Fruit fly (Drosophila melanogaster) whole organism, embryonic: ENCODE data around the gene kairos.

ENCODE experiments used
- Antp ChIP-seq: fragments of 200-800 bp; sonication (Bioruptor generic); optimal IDR thresholded peaks from 3 replicates; lab custom pipeline; 2016; ENCODE audit warnings: missing biosample characterization, missing genetic modification characterization
- Atf-2 ChIP-seq: fragments of 200-800 bp; sonication (Bioruptor generic); optimal IDR thresholded peaks from 2 replicates; lab custom pipeline; 2016; ENCODE audit warnings: missing biosample characterization, missing genetic modification characterization
- Awh ChIP-seq: fragments of 200-800 bp; sonication (Bioruptor generic); IDR thresholded peaks from 2 replicates; pipeline ENCODE4, ENCODE4 v1.3.6; 2022; ENCODE audit warnings: missing biosample characterization, missing genetic modification characterization
- B-H2 ChIP-seq: fragments of 200-800 bp; sonication (Bioruptor generic); optimal IDR thresholded peaks from 2 replicates; lab custom pipeline; 2018; ENCODE audit warnings: missing biosample characterization, mild to moderate bottlenecking, missing genetic modification characterization
- CG10543 ChIP-seq: fragments of 200-800 bp; sonication (Bioruptor generic); optimal IDR thresholded peaks from 3 replicates; lab custom pipeline; 2017; ENCODE audit warnings: missing biosample characterization, mild to moderate bottlenecking, missing genetic modification characterization, moderate library complexity
- CG11093 ChIP-seq: fragments of 200-800 bp; sonication (Bioruptor generic); IDR thresholded peaks from 3 replicates; pipeline ENCODE4 v1.3.6; 2022; ENCODE audit warnings: missing biosample characterization, missing genetic modification characterization
- CG12155 ChIP-seq: fragments of 200-800 bp; sonication (Bioruptor generic); optimal IDR thresholded peaks from 3 replicates; lab custom pipeline; 2016; ENCODE audit warnings: missing biosample characterization, missing genetic modification characterization
- CG12744 ChIP-seq: fragments of 200-800 bp; sonication (Bioruptor generic); optimal IDR thresholded peaks from 2 replicates; lab custom pipeline; 2016; ENCODE audit warnings: missing biosample characterization, missing genetic modification characterization
- CG13296 ChIP-seq: fragments of 200-800 bp; sonication (Bioruptor generic); optimal IDR thresholded peaks from 3 replicates; lab custom pipeline; 2018; ENCODE audit warnings: missing biosample characterization, mild to moderate bottlenecking, missing genetic modification characterization
- CG13424 ChIP-seq: fragments of 200-800 bp; sonication (Bioruptor generic); optimal IDR thresholded peaks from 2 replicates; lab custom pipeline; 2019; ENCODE audit warnings: missing biosample characterization, mild to moderate bottlenecking, missing genetic modification characterization, moderate library complexity
- CG14710 ChIP-seq: fragments of 200-800 bp; sonication (Bioruptor generic); optimal IDR thresholded peaks from 3 replicates; lab custom pipeline; 2019; ENCODE audit warnings: missing biosample characterization, mild to moderate bottlenecking, missing genetic modification characterization, moderate library complexity
- CG15479 ChIP-seq: fragments of 200-800 bp; sonication (Bioruptor generic); optimal IDR thresholded peaks from 3 replicates; lab custom pipeline; 2019; ENCODE audit warnings: missing biosample characterization, mild to moderate bottlenecking, missing genetic modification characterization, moderate library complexity
- CG1647 ChIP-seq: fragments of 200-800 bp; sonication (Bioruptor generic); optimal IDR thresholded peaks from 3 replicates; lab custom pipeline; 2016; ENCODE audit warnings: missing biosample characterization, missing genetic modification characterization
- CG16813 ChIP-seq: fragments of 200-800 bp; sonication (Bioruptor generic); IDR thresholded peaks from 3 replicates; pipeline ENCODE4 v1.3.6; 2022; ENCODE audit warnings: missing biosample characterization, missing genetic modification characterization; ENCODE audit not compliant: partially characterized antibody
- CG32532 ChIP-seq: fragments of 200-800 bp; sonication (Bioruptor generic); IDR thresholded peaks from 2 replicates; pipeline ENCODE4 v1.3.6; 2022; ENCODE audit warnings: missing biosample characterization, missing genetic modification characterization
- CG34224 ChIP-seq: fragments of 200-800 bp; sonication (Bioruptor generic); IDR thresholded peaks from 3 replicates; pipeline ENCODE4 v1.3.6; 2022; ENCODE audit warnings: missing biosample characterization, missing genetic modification characterization; ENCODE audit not compliant: partially characterized antibody
- CG3838 ChIP-seq: fragments of 200-800 bp; sonication (Bioruptor generic); optimal IDR thresholded peaks from 3 replicates; lab custom pipeline; 2016; ENCODE audit warnings: missing biosample characterization, missing genetic modification characterization
- CG7271 ChIP-seq: fragments of 200-800 bp; sonication (Bioruptor generic); optimal IDR thresholded peaks from 2 replicates; lab custom pipeline; 2018; ENCODE audit warnings: missing biosample characterization, mild to moderate bottlenecking, missing genetic modification characterization, moderate library complexity
- CG8765 ChIP-seq: fragments of 200-800 bp; sonication (Bioruptor generic); IDR thresholded peaks from 2 replicates; pipeline ENCODE4 v1.3.6; 2022; ENCODE audit warnings: missing biosample characterization, missing genetic modification characterization
- CG9437 ChIP-seq: fragments of 200-800 bp; sonication (Bioruptor generic); optimal IDR thresholded peaks from 2 replicates; lab custom pipeline; 2018; ENCODE audit warnings: missing biosample characterization, mild to moderate bottlenecking, missing genetic modification characterization
- CHES-1-like ChIP-seq: fragments of 200-800 bp; sonication (Bioruptor generic); optimal IDR thresholded peaks from 2 replicates; lab custom pipeline; 2016; ENCODE audit warnings: missing biosample characterization, missing genetic modification characterization
- D19A ChIP-seq: fragments of 200-800 bp; optimal IDR thresholded peaks from 3 replicates; lab custom pipeline; 2019; ENCODE audit warnings: missing biosample characterization, mild to moderate bottlenecking, missing genetic modification characterization, moderate library complexity
- Fer2 ChIP-seq: fragments of 200-800 bp; sonication (Bioruptor generic); optimal IDR thresholded peaks from 2 replicates; lab custom pipeline; 2018; ENCODE audit warnings: missing biosample characterization, mild to moderate bottlenecking, missing genetic modification characterization, moderate library complexity
- Hr3 ChIP-seq: fragments of 200-800 bp; sonication (Bioruptor generic); optimal IDR thresholded peaks from 3 replicates; lab custom pipeline; 2016; ENCODE audit warnings: missing biosample characterization, missing genetic modification characterization
- Hr51 ChIP-seq, 2 experiments: fragments of 200-800 bp; sonication (Bioruptor generic); optimal IDR thresholded peaks; 2 replicates in 1 of 2; 3 replicates in 1 of 2; lab custom pipeline; 2016 to 2018; ENCODE audit warnings: missing biosample characterization in 2 of 2, missing genetic modification characterization in 2 of 2, mild to moderate bottlenecking in 1 of 2, moderate library complexity in 1 of 2
- Hsf ChIP-seq: fragments of 200-800 bp; sonication (Bioruptor generic); optimal IDR thresholded peaks from 3 replicates; lab custom pipeline; 2016; ENCODE audit warnings: missing biosample characterization, missing genetic modification characterization
- Med ChIP-seq: fragments of 200-800 bp; sonication (Bioruptor generic); peaks from one replicate; lab custom pipeline; 2016; ENCODE audit warnings: missing biosample characterization, missing genetic modification characterization, mild to moderate bottlenecking, inconsistent platforms, moderate library complexity
- Meics ChIP-seq: fragments of 200-800 bp; sonication (Bioruptor generic); optimal IDR thresholded peaks from 2 replicates; lab custom pipeline; 2017; ENCODE audit warnings: missing biosample characterization, mild to moderate bottlenecking, missing genetic modification characterization
- NK7.1 ChIP-seq: fragments of 200-800 bp; sonication (Bioruptor generic); optimal IDR thresholded peaks from 3 replicates; lab custom pipeline; 2016; ENCODE audit warnings: missing biosample characterization, missing genetic modification characterization
- Opbp ChIP-seq: fragments of 200-800 bp; sonication (Bioruptor generic); IDR thresholded peaks from 3 replicates; pipeline ENCODE4 v1.3.6; 2022; ENCODE audit warnings: missing biosample characterization, missing genetic modification characterization; ENCODE audit not compliant: partially characterized antibody
- Optix ChIP-seq: fragments of 200-800 bp; sonication (Bioruptor generic); IDR thresholded peaks from 3 replicates; pipeline ENCODE4 v1.3.6; 2022; ENCODE audit warnings: missing biosample characterization, missing genetic modification characterization
- Ptx1 ChIP-seq: fragments of 200-800 bp; sonication (Bioruptor generic); IDR thresholded peaks from 2 replicates; pipeline ENCODE4 v1.3.6; 2022; ENCODE audit warnings: missing biosample characterization, missing genetic modification characterization
- Stat92E ChIP-seq, 3 experiments: fragments of >200 bp in 2 of 3; fragments of 200-800 bp in 1 of 3; sonication (Bioruptor generic) in 1 of 3; optimal IDR thresholded peaks; 2 replicates each; lab custom pipeline; 2017 to 2019; ENCODE audit warnings: missing biosample characterization in 3 of 3, missing genetic modification characterization in 3 of 3, mild to moderate bottlenecking in 1 of 3, moderate library complexity in 1 of 3
- Xbp1 ChIP-seq: fragments of 200-800 bp; sonication (Bioruptor generic); optimal IDR thresholded peaks from 3 replicates; lab custom pipeline; 2016; ENCODE audit warnings: missing biosample characterization, mild to moderate bottlenecking, missing genetic modification characterization
- ap ChIP-seq: fragments of 200-800 bp; sonication (Bioruptor generic); IDR thresholded peaks from 2 replicates; pipeline ENCODE4 v1.3.6; 2022; ENCODE audit warnings: missing biosample characterization, missing genetic modification characterization
- bcd ChIP-seq: fragments of 200-800 bp; sonication (Bioruptor generic); optimal IDR thresholded peaks from 2 replicates; lab custom pipeline; 2017; ENCODE audit warnings: missing biosample characterization, mild to moderate bottlenecking, missing genetic modification characterization
- dimm ChIP-seq: fragments of 200-800 bp; sonication (Bioruptor generic); IDR thresholded peaks from 2 replicates; pipeline ENCODE4 v1.3.6; 2022; ENCODE audit warnings: missing biosample characterization, missing genetic modification characterization
- ems ChIP-seq: fragments of 200-800 bp; sonication (Bioruptor generic); optimal IDR thresholded peaks from 3 replicates; lab custom pipeline; 2016; ENCODE audit warnings: missing biosample characterization, missing genetic modification characterization
- gro ChIP-seq: fragments of 200-800 bp; sonication (Bioruptor generic); optimal IDR thresholded peaks from 2 replicates; lab custom pipeline; 2016; ENCODE audit warnings: missing biosample characterization, missing genetic modification characterization
- ham ChIP-seq: fragments of 200-800 bp; sonication (Bioruptor generic); IDR thresholded peaks from 2 replicates; pipeline ENCODE4 v1.3.6; 2022; ENCODE audit warnings: missing biosample characterization, missing genetic modification characterization
- ind ChIP-seq: fragments of 200-800 bp; sonication (Bioruptor generic); optimal IDR thresholded peaks from 3 replicates; lab custom pipeline; 2016; ENCODE audit warnings: missing biosample characterization, missing genetic modification characterization
- nmo ChIP-seq: fragments of 200-800 bp; sonication (Bioruptor generic); optimal IDR thresholded peaks from 2 replicates; lab custom pipeline; 2018; ENCODE audit warnings: missing biosample characterization, mild to moderate bottlenecking, missing genetic modification characterization, moderate library complexity
- pan ChIP-seq, 4 experiments: fragments of >200 bp in 3 of 4; fragments of 200-800 bp in 1 of 4; sonication (Bioruptor generic) in 1 of 4; optimal IDR thresholded peaks in 3 of 4; IDR thresholded peaks in 1 of 4; 2 replicates each; pipeline versions ENCODE4 v1.3.6 to Lab custom; 2017 to 2022; ENCODE audit warnings: missing biosample characterization in 2 of 4, missing genetic modification characterization in 2 of 4, mixed read lengths in 1 of 4
- pfk ChIP-seq: fragments of 200-800 bp; sonication (Bioruptor generic); optimal IDR thresholded peaks from 2 replicates; lab custom pipeline; 2018; ENCODE audit warnings: missing biosample characterization, mild to moderate bottlenecking, missing genetic modification characterization, moderate library complexity
- pum ChIP-seq: fragments of 200-800 bp; sonication (Bioruptor generic); optimal IDR thresholded peaks from 2 replicates; lab custom pipeline; 2016; ENCODE audit warnings: missing biosample characterization, missing genetic modification characterization
- sens-2 ChIP-seq: fragments of 200-800 bp; sonication (Bioruptor generic); IDR thresholded peaks from 2 replicates; pipeline ENCODE4 v1.3.6; 2022; ENCODE audit warnings: missing biosample characterization, missing genetic modification characterization
- sima ChIP-seq: fragments of 200-800 bp; sonication (Bioruptor generic); optimal IDR thresholded peaks from 2 replicates; lab custom pipeline; 2016; ENCODE audit warnings: missing biosample characterization, missing genetic modification characterization
- slbo ChIP-seq: fragments of 200-800 bp; sonication (Bioruptor generic); IDR thresholded peaks from 2 replicates; pipeline ENCODE4 v1.3.6; 2022; ENCODE audit warnings: missing biosample characterization, missing genetic modification characterization

Gene kairos

DNA sequence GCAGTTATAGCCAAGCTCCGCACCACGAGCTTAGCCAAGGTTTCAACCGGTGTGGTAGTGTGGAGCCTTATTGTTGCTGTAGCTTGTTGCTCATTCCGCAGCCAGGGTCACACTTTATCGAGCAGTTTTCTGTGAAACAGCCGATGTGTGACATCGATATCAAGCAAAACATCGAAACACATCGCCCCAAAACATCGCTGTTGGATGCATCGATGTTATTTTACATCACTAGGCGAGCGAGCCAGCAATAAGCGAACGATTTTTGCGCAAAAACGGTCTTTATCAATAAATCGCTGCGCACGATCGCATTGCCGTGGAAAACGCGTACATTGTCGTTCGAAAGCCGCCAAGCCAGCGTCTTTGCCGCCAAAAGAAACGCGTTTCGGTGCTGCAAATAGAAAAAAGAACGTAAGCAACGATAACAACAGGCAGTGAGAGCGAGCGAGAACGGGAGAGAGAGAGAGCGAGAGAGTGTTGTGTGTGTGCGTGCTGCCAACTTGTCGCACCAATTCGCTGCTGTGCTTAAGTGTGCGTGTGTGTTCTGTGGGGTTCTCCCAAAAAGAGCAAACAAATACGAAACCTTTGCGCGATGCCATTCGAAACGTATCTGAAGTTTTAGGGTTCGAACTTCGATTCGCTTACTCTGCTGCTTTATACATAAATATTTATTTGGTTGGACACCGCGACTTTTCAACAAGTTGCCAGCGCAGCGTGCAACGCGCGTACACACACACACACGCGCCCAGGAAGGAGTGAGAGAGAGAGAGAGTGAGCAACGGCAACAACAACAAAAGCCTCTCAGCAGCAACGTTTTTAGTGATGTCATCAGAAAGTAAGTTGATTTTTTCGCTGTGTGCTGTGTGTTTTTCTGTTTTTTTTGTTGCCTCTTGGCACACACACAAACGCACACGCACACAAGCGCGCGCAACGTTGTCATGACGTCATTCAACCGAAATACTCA, 15.1 kb upstream of the kairos start (continued):
- TF ChIP-seq Atf-2 (GFP tag; lab: Kevin White, UChicago) = no peak
- TF ChIP-seq B-H2 = peak; percentile 16
- TF ChIP-seq CG9437 = peak; percentile 55
- peak; percentile 30 for TF ChIP-seq CG32532 (GFP tag; lab: Robert Waterston, UW)
- peak; percentile 99 for TF ChIP-seq Opbp (GFP tag; lab: Robert Waterston, UW)
- peak; percentile 89 for TF ChIP-seq Med (GFP tag; lab: Kevin White, UChicago)
- TF ChIP-seq slbo (GFP tag; lab: Robert Waterston, UW) = peak; percentile 47; the same call in 1 of the 2 replicates
- peak; percentile 53 for TF ChIP-seq CHES-1-like (GFP tag; lab: Kevin White, UChicago)
- no peak for TF ChIP-seq CG3838 (GFP tag; lab: Kevin White, UChicago)
- TF ChIP-seq sens-2 (GFP tag; lab: Robert Waterston, UW) = no peak
- peak in 1 of 3 experiments; percentile 37 for TF ChIP-seq Stat92E (GFP tag; optimal IDR thresholded peaks at IDR 0.05; lab: Kevin White, UChicago)
- peak; percentile 43 for TF ChIP-seq nmo (GFP tag; lab: Kevin White, UChicago)
- no peak for TF ChIP-seq Fer2 (tag; lab: Kevin White, UChicago)
- TF ChIP-seq CG10543 = peak; percentile 62
- TF ChIP-seq CG12744 (GFP tag; lab: Kevin White, UChicago) = no peak
- peak; percentile 85 for TF ChIP-seq CG15479 (GFP tag; lab: Kevin White, UChicago)
- TF ChIP-seq gro (GFP tag; lab: Kevin White, UChicago) = no peak
- no peak for TF ChIP-seq CG7271
- no peak for TF ChIP-seq Awh (GFP tag; lab: Robert Waterston, UW)
- peak; percentile 16 for TF ChIP-seq Antp (GFP tag; lab: Kevin White, UChicago)
- no peak for TF ChIP-seq CG8765 (GFP tag; lab: Robert Waterston, UW)
- TF ChIP-seq CG12155 (GFP tag; lab: Kevin White, UChicago) = peak; percentile 51
- TF ChIP-seq Hsf (GFP tag; lab: Kevin White, UChicago) = peak; percentile 10
- TF ChIP-seq pum (GFP tag; lab: Kevin White, UChicago) = no peak
- TF ChIP-seq D19A (tag; lab: Kevin White, UChicago) = no peak
- TF ChIP-seq NK7.1 = no peak
- TF ChIP-seq Optix (GFP tag; lab: Robert Waterston, UW) = no peak
- peak; percentile 36 for TF ChIP-seq ems (GFP tag; lab: Kevin White, UChicago)
- peak; percentile 42 for TF ChIP-seq Meics (GFP tag; lab: Kevin White, UChicago)
- peak; percentile 19 for TF ChIP-seq bcd (GFP tag; lab: Kevin White, UChicago)
- TF ChIP-seq dimm (GFP tag; lab: Robert Waterston, UW) = no peak
- TF ChIP-seq ap = no peak
- no peak for TF ChIP-seq Ptx1
- no peak for TF ChIP-seq Hr3 (GFP tag; lab: Kevin White, UChicago)
- peak; percentile 99 for TF ChIP-seq CG16813
- no peak for TF ChIP-seq ham
- peak; percentile 7 for TF ChIP-seq CG13296 (GFP tag; lab: Kevin White, UChicago)
- TF ChIP-seq Hr51 (GFP tag; optimal IDR thresholded peaks at IDR 0.05; lab: Kevin White, UChicago) = no peak
- TF ChIP-seq CG1647 (GFP tag; lab: Kevin White, UChicago) = peak; percentile 40
- TF ChIP-seq ind (GFP tag; lab: Kevin White, UChicago) = peak; percentile 23
- TF ChIP-seq pfk (GFP tag; lab: Kevin White, UChicago) = peak; percentile 16
- peak; percentile 27 for TF ChIP-seq CG13424 (tag; lab: Kevin White, UChicago)
- TF ChIP-seq CG14710 (tag; lab: Kevin White, UChicago) = peak; percentile 83
- peak; percentile 42 for TF ChIP-seq Xbp1 (GFP tag; lab: Kevin White, UChicago)
- no peak for TF ChIP-seq sima (GFP tag; lab: Kevin White, UChicago)
- TF ChIP-seq pan (optimal IDR thresholded peaks at IDR 0.05; lab: Kevin White, UChicago) = no peak
- TF ChIP-seq pan (GFP tag; optimal IDR thresholded peaks at IDR 0.05 in 1 of 2, IDR thresholded peaks at IDR 0.05 in 1 of 2) = no peak
- no peak for TF ChIP-seq CG11093 (GFP tag; lab: Robert Waterston, UW)
- TF ChIP-seq CG34224 (GFP tag; lab: Robert Waterston, UW) = peak; percentile 99
